Fruit fly (Drosophila melanogaster) whole organism, prepupa: ENCODE data around the gene Taf4.

ENCODE experiments used
- CG11762 ChIP-seq: fragments of 200-800 bp; sonication (Bioruptor generic); optimal IDR thresholded peaks from 3 replicates; lab custom pipeline; 2016; ENCODE audit warnings: missing biosample characterization, missing genetic modification characterization; ENCODE audit not compliant: insufficient read depth
- CG11902 ChIP-seq: fragments of 200-800 bp; sonication (Bioruptor generic); optimal IDR thresholded peaks from 3 replicates; lab custom pipeline; 2016; ENCODE audit warnings: missing biosample characterization, missing genetic modification characterization
- CG16779 ChIP-seq: fragments of 200-800 bp; sonication (Bioruptor generic); optimal IDR thresholded peaks from 3 replicates; lab custom pipeline; 2017; ENCODE audit warnings: missing biosample characterization, mild to moderate bottlenecking, missing genetic modification characterization
- CG34406 ChIP-seq: fragments of 200-800 bp; sonication (Bioruptor generic); optimal IDR thresholded peaks from 3 replicates; lab custom pipeline; 2016; ENCODE audit warnings: missing biosample characterization, missing genetic modification characterization
- CG6808 ChIP-seq: fragments of 200-800 bp; sonication (Bioruptor generic); optimal IDR thresholded peaks from 3 replicates; lab custom pipeline; 2017; ENCODE audit warnings: missing biosample characterization, missing genetic modification characterization, mild to moderate bottlenecking, moderate library complexity, missing genetic modification reagents
- CG6854 ChIP-seq: fragments of 200-800 bp; sonication (Bioruptor generic); optimal IDR thresholded peaks from 2 replicates; lab custom pipeline; 2017; ENCODE audit warnings: missing biosample characterization, mild to moderate bottlenecking, missing genetic modification characterization
- Eip78C ChIP-seq: fragments of 200-800 bp; sonication (Bioruptor generic); peaks from one replicate; lab custom pipeline; 2016; ENCODE audit warnings: missing biosample characterization, missing genetic modification characterization
- Gug ChIP-seq: fragments of 200-800 bp; sonication (Bioruptor generic); IDR thresholded peaks from 2 replicates; pipeline ENCODE4 v1.3.6; 2022; ENCODE audit warnings: missing biosample characterization, missing genetic modification characterization
- OdsH ChIP-seq: fragments of 200-800 bp; sonication (Bioruptor generic); optimal IDR thresholded peaks from 3 replicates; lab custom pipeline; 2016; ENCODE audit warnings: missing biosample characterization, missing genetic modification characterization
- cyc ChIP-seq: fragments of 200-800 bp; sonication (Bioruptor generic); optimal IDR thresholded peaks from 3 replicates; lab custom pipeline; 2016; ENCODE audit warnings: missing biosample characterization, missing genetic modification characterization
- dsx ChIP-seq: fragments of 200-800 bp; optimal IDR thresholded peaks from 3 replicates; lab custom pipeline; 2019; ENCODE audit warnings: missing biosample characterization, mild to moderate bottlenecking, missing genetic modification characterization, moderate library complexity; ENCODE audit not compliant: poor library complexity, severe bottlenecking
- eg ChIP-seq: fragments of 200-800 bp; sonication (Bioruptor generic); IDR thresholded peaks from 3 replicates; pipeline ENCODE4 v1.3.6; 2022; ENCODE audit warnings: missing biosample characterization, missing genetic modification characterization
- vri ChIP-seq: fragments of 200-800 bp; sonication (Bioruptor generic); optimal IDR thresholded peaks from 3 replicates; lab custom pipeline; 2016; ENCODE audit warnings: missing biosample characterization, mild to moderate bottlenecking, missing genetic modification characterization

DNA sequence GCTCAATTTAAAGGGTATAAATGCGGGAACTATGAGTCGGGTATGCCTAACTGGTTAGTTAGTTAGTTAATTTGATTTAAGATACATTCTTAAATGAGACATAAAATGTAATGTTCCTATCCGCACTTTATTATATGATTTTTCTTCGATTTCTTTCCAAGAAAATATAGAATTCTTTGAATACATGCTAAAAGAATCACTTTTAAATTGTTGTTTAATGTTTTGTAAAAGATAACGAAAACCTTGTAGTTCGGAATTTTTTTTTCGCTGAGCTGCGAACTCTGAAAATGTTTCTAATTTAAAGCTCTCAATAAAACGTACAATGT is 47.0 kb downstream of the Taf4 start:
- no peak for TF ChIP-seq CG6808 (GFP tag; lab: Kevin White, UChicago)
- TF ChIP-seq CG6854 (GFP tag; lab: Kevin White, UChicago): no peak
- no peak for TF ChIP-seq CG16779 (tag; lab: Kevin White, UChicago)
- TF ChIP-seq Eip78C (GFP tag; lab: Kevin White, UChicago): peak; percentile 69
- no peak for TF ChIP-seq eg
- TF ChIP-seq Gug (GFP tag; lab: Robert Waterston, UW): no peak
- no peak for TF ChIP-seq vri (GFP tag; lab: Kevin White, UChicago)
- no peak for TF ChIP-seq CG11762 (GFP tag; lab: Kevin White, UChicago)
- TF ChIP-seq CG34406 (GFP tag; lab: Kevin White, UChicago): no peak
- TF ChIP-seq cyc (GFP tag; lab: Kevin White, UChicago): no peak
- no peak for TF ChIP-seq CG11902 (GFP tag; lab: Kevin White, UChicago)
- peak; percentile 11 for TF ChIP-seq OdsH (GFP tag; lab: Kevin White, UChicago)
- no peak for TF ChIP-seq dsx (GFP tag; lab: Kevin White, UChicago)
